Worm (Caenorhabditis elegans) whole organism, mixed stage, embryonic: ENCODE results near the gene Y69A2AR.47.

Experiments used
- elt-3 ChIP-seq: fragments of 150-350 bp; optimal IDR thresholded peaks from 2 replicates; lab custom pipeline; 2014; ENCODE audit warnings: missing biosample characterization, missing genetic modification characterization
- lsy-2 ChIP-seq: fragments of 150-350 bp; optimal IDR thresholded peaks from 2 replicates; lab custom pipeline; 2014; ENCODE audit warnings: missing biosample characterization, missing genetic modification characterization

DNA sequence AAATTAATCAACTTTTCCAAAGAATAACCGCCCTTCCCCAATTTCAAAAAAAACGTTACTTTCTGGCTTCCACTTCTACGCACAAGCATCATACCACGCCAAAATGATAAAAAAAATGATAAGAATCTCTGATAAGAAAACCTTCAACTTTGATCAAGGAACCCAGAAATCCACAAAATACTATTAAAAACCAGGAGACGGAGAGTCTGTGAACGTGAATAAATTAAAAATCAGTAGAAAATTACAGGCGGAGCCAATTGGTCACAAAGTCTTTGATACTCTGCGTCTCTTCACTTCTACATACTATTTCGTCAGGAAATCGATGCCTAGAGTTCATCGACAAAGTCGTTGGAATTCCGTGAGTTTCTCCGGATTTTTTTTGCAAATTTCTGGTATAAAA, 21.1 kb downstream of the Y69A2AR.47 start, which contains the start of gene smf-3:
- TF ChIP-seq lsy-2 (tag; lab: Kevin White, UChicago) (no peak), elt-3 (tag; lab: Kevin White, UChicago) (no peak)
